Fruit fly (Drosophila melanogaster): ENCODE measurements around the gene CG17328.

DNA sequence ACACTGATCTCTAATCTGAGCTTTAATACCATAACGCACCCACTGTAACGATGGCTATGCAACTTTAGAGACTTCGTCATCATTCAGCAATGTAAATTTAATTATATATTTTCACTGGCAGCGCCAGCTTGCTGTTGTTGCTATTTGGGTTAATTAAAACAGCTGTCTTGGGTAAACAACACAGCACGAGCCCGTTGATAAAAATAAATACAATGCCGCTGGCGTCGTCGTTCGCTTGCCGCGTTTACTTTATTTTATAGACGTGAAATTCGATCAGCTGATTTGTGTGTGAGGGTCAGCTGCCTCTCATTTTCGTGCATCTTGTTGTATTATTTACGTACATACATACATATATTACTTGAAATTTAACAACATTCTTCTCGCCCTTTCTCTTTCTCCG lies 27.0 kb upstream of the CG17328 start:
- TF ChIP-seq svp (GFP tag) (peak; percentile 63), Sox14 (GFP tag; optimal IDR thresholded peaks at IDR 0.05) (no peak), Hr4 (GFP tag; optimal IDR thresholded peaks at IDR 0.05) (no peak), Blimp-1 (GFP tag; optimal IDR thresholded peaks at IDR 0.05) (no peak), Lpt (GFP tag; optimal IDR thresholded peaks at IDR 0.05) (no peak), ss (GFP tag; optimal IDR thresholded peaks at IDR 0.05) (no peak), CG6854 (GFP tag; optimal IDR thresholded peaks at IDR 0.05) (no peak)
